Fruit fly (Drosophila melanogaster): Measurements from ENCODE around the gene CG42521.
A peak's percentile ranks its signal among the peaks of the same experiment; 100 is the strongest.

The CG42521 gene

DNA sequence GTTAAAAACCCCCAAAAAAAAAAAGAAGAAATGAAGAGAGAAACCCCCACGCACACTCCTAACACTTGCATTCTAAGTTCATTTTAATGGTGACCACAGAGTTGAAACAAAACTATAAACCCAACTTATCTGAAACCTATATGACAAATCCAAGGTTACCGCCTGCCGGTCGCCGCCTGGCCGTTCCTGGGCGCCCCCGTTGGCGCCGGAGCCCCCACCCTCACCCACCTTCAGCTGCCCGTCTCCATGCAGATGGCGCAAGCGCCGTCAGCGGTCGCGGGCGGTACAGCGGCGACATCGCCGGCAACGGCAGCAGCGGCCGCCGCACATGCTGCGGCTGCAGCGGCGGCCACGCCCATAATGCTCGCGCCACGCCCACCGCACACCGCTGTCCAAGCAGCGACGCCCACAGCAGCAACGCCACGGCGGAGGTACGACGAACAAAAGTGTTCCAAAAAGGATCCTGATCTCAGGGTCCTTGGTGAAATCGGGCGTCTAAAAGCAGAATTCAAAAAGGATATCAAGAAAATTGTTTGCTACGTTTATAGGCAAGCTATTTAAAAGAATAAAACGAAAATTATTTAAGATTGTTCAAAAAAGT is 41.6 kb downstream of the CG42521 start:
- peak; percentile 39 for TF ChIP-seq CG3065 (GFP tag; optimal IDR thresholded peaks at IDR 0.05)
- no peak for TF ChIP-seq gsb-n (tag; optimal IDR thresholded peaks at IDR 0.05)
- no peak for TF ChIP-seq CG1529 (GFP tag; optimal IDR thresholded peaks at IDR 0.05)
- no peak for TF ChIP-seq CG1647 (GFP tag; optimal IDR thresholded peaks at IDR 0.05)
- no peak for TF ChIP-seq CG17359 (tag; optimal IDR thresholded peaks at IDR 0.05)
- TF ChIP-seq ci (GFP tag; IDR thresholded peaks at IDR 0.05): no peak
- TF ChIP-seq lov (optimal IDR thresholded peaks at IDR 0.05): no peak
- TF ChIP-seq lov (GFP tag; IDR thresholded peaks at IDR 0.05): 0 out of 3 replicates have a peak, but pooled peaks have one; percentile 13
- no peak for TF ChIP-seq lab (GFP tag; optimal IDR thresholded peaks at IDR 0.05)
- TF ChIP-seq Hr39 (optimal IDR thresholded peaks at IDR 0.05): peak; percentile 77
- no peak for TF ChIP-seq CG9609 (GFP tag; optimal IDR thresholded peaks at IDR 0.05)
- TF ChIP-seq CG2202 (tag; optimal IDR thresholded peaks at IDR 0.05): no peak
- no peak for TF ChIP-seq crol (GFP tag; IDR thresholded peaks at IDR 0.05)
- no peak for TF ChIP-seq sens (GFP tag)
- no peak for TF ChIP-seq CG6683 (GFP tag; optimal IDR thresholded peaks at IDR 0.05)
- 0 out of 3 replicates have a peak, but pooled peaks have one; percentile 38 for TF ChIP-seq Dbx (GFP tag; IDR thresholded peaks at IDR 0.05)
- TF ChIP-seq CG34376 (GFP tag; optimal IDR thresholded peaks at IDR 0.05): no peak
- no peak for TF ChIP-seq Tbp (GFP tag; optimal IDR thresholded peaks at IDR 0.05)
- no peak for TF ChIP-seq Oaz (GFP tag; IDR thresholded peaks at IDR 0.05)
- no peak for TF ChIP-seq CG1792 (GFP tag; optimal IDR thresholded peaks at IDR 0.05)
- TF ChIP-seq CG10959 (GFP tag; IDR thresholded peaks at IDR 0.05): peak; percentile 18; the same call in 1 of the 2 replicates
- TF ChIP-seq gcm2 (GFP tag; optimal IDR thresholded peaks at IDR 0.05): no peak
- no peak for TF ChIP-seq crp (GFP tag; optimal IDR thresholded peaks at IDR 0.05)
- no peak for TF ChIP-seq Dad (GFP tag; optimal IDR thresholded peaks at IDR 0.05)
